Fruit fly (Drosophila melanogaster): ENCODE measurements around the gene Grip163.

Grip163 gene

DNA sequence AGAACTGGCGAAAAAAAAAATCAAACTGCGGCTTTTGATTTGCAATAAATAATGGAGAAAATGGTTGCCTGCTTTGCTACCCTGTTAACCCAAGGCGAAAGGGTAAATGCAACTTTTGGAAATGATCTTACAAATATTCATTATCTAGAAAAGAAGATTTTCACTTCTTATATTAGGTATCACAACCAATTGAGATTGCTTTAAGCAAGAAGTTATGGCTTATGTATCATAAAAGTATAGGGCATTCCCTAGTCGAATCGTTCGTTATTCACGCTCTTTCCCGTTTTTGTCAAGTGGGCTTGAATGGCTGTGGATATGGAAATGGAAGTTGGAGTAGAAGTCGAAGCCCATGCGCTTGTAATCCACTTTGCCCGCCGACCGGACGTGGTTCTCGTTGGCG is 32.6 kb upstream of the Grip163 start (continued):
- TF ChIP-seq Abd-B (GFP tag; optimal IDR thresholded peaks at IDR 0.05) (no peak), prd (optimal IDR thresholded peaks at IDR 0.05) (no peak), prd (GFP tag; IDR thresholded peaks at IDR 0.05) (peak; percentile 56; the same call in 2 of the 3 replicates), CG13424 (tag; optimal IDR thresholded peaks at IDR 0.05) (no peak), jigr1 (GFP tag; IDR thresholded peaks at IDR 0.05) (no peak), Gsc (GFP tag; IDR thresholded peaks at IDR 0.05) (no peak), Trl (optimal IDR thresholded peaks at IDR 0.05) (no peak), Trl (GFP tag; optimal IDR thresholded peaks at IDR 0.05) (no peak), gro (GFP tag; optimal IDR thresholded peaks at IDR 0.05) (no peak), salm (tag; optimal IDR thresholded peaks at IDR 0.05) (no peak), schlank (tag; optimal IDR thresholded peaks at IDR 0.05) (no peak), ATbp (GFP tag; optimal IDR thresholded peaks at IDR 0.05) (no peak), sob (GFP tag; IDR thresholded peaks at IDR 0.05) (no peak), Drgx (GFP tag; IDR thresholded peaks at IDR 0.05) (peak; percentile 56), Sox102F (GFP tag; optimal IDR thresholded peaks at IDR 0.05) (peak; percentile 25), Atf3 (GFP tag; optimal IDR thresholded peaks at IDR 0.05) (no peak), CG12659 (GFP tag; optimal IDR thresholded peaks at IDR 0.05) (no peak), HLH54F (GFP tag; optimal IDR thresholded peaks at IDR 0.05) (no peak), chif (GFP tag; optimal IDR thresholded peaks at IDR 0.05) (no peak), seq (GFP tag; IDR thresholded peaks at IDR 0.05) (no peak), Sox100B (GFP tag; optimal IDR thresholded peaks at IDR 0.05) (no peak), sug (tag; optimal IDR thresholded peaks at IDR 0.05) (no peak), nerfin-2 (GFP tag; IDR thresholded peaks at IDR 0.05; ENCODE audit: partially characterized antibody) (no peak), odd (GFP tag; optimal IDR thresholded peaks at IDR 0.05) (no peak), gem (tag; optimal IDR thresholded peaks at IDR 0.05) (peak; percentile 10), CG8089 (GFP tag; optimal IDR thresholded peaks at IDR 0.05) (no peak), CG11247 (GFP tag; IDR thresholded peaks at IDR 0.05) (no peak), CG15011 (GFP tag; optimal IDR thresholded peaks at IDR 0.05) (no peak), tap (tag; optimal IDR thresholded peaks at IDR 0.05) (no peak), CrebB (tag; optimal IDR thresholded peaks at IDR 0.05) (no peak), CG2712 (tag; optimal IDR thresholded peaks at IDR 0.05) (peak; percentile 32), bsh (GFP tag; optimal IDR thresholded peaks at IDR 0.05) (peak; percentile 26 to 44), ab (GFP tag; optimal IDR thresholded peaks at IDR 0.05) (no peak), CG16813 (GFP tag; IDR thresholded peaks at IDR 0.05; ENCODE audit: partially characterized antibody) (no peak), Lim3 (GFP tag; IDR thresholded peaks at IDR 0.05) (no peak), luna (GFP tag; optimal IDR thresholded peaks at IDR 0.05) (no peak), Dref (GFP tag; IDR thresholded peaks at IDR 0.05) (no peak), MBD-R2 (GFP tag; IDR thresholded peaks at IDR 0.05) (no peak), NfI (GFP tag; optimal IDR thresholded peaks at IDR 0.05) (no peak), Neu2 (GFP tag; optimal IDR thresholded peaks at IDR 0.05; ENCODE audit: borderline replicate concordance) (no peak), CG10979 (tag; optimal IDR thresholded peaks at IDR 0.05) (peak; percentile 43), CG17912 (GFP tag; optimal IDR thresholded peaks at IDR 0.05) (no peak), Rx (GFP tag; IDR thresholded peaks at IDR 0.05) (no peak), CG13624 (GFP tag; optimal IDR thresholded peaks at IDR 0.05) (no peak), CG17328 (GFP tag; IDR thresholded peaks at IDR 0.05) (no peak), Ptx1 (GFP tag; IDR thresholded peaks at IDR 0.05) (no peak), CG4730 (GFP tag; IDR thresholded peaks at IDR 0.05) (no peak), D19A (tag; optimal IDR thresholded peaks at IDR 0.05) (peak; percentile 19), Doc2 (GFP tag; IDR thresholded peaks at IDR 0.05) (no peak), Jarid2 (GFP tag; optimal IDR thresholded peaks at IDR 0.05) (no peak), zfh1 (GFP tag; IDR thresholded peaks at IDR 0.05) (no peak), E2f1 (GFP tag; IDR thresholded peaks at IDR 0.05) (no peak), CG2116 (GFP tag; optimal IDR thresholded peaks at IDR 0.05) (no peak)
